Worm (Caenorhabditis elegans) whole organism, L1 larva: ENCODE data around the gene Y73B6BL.47.

Source experiments
- alr-1 ChIP-seq: fragments of 200-800 bp; sonication (Bioruptor generic); optimal IDR thresholded peaks from 2 replicates; lab custom pipeline; 2018; ENCODE audit warnings: borderline replicate concordance, mild to moderate bottlenecking, missing genetic modification characterization, missing compliant biosample characterization
- ceh-88 ChIP-seq: fragments of 200-800 bp; sonication (Bioruptor generic); IDR thresholded peaks from 2 replicates; pipeline ENCODE4 v1.3.6; 2022; ENCODE audit warnings: missing genetic modification characterization, missing compliant biosample characterization
- efl-1 ChIP-seq, 4 experiments: fragments of 150-350 bp; optimal IDR thresholded peaks in 3 of 4; peaks in 1 of 4; 1 replicate in 1 of 4; 2 replicates in 3 of 4; lab custom pipeline; 2014; ENCODE audit warnings: missing biosample characterization in 2 of 4, missing genetic modification characterization in 2 of 4, missing genetic modification reagents in 2 of 4
- fkh-10 ChIP-seq: sonication (generic microtip); optimal IDR thresholded peaks from 2 replicates; lab custom pipeline; 2017; ENCODE audit warnings: missing biosample characterization, missing genetic modification reagents, missing genetic modification characterization
- lin-13 ChIP-seq: fragments of 150-350 bp; optimal IDR thresholded peaks from 2 replicates; lab custom pipeline; 2014; ENCODE audit warnings: missing biosample characterization, missing genetic modification reagents, missing genetic modification characterization
- nhr-12 ChIP-seq: sonication (generic microtip); optimal IDR thresholded peaks from 2 replicates; lab custom pipeline; 2017; ENCODE audit warnings: missing biosample characterization, missing genetic modification characterization
- nhr-76 ChIP-seq: sonication (generic microtip); optimal IDR thresholded peaks from 2 replicates; lab custom pipeline; 2017; ENCODE audit warnings: missing biosample characterization, missing genetic modification characterization

ce11 chrIV:6377335-6378069, 15.7 kb downstream of the Y73B6BL.47 start:
- TF ChIP-seq ceh-88 (GFP tag; lab: Robert Waterston, UW) = no peak
- TF ChIP-seq efl-1 (optimal IDR thresholded peaks at IDR 0.05; lab: Kevin White, UChicago) = no peak
- TF ChIP-seq efl-1 (GFP tag; optimal IDR thresholded peaks at IDR 0.05 in 1 of 2; lab: Kevin White, UChicago) = no peak
- TF ChIP-seq fkh-10 (GFP tag; lab: Kevin White, UChicago) = no peak
- TF ChIP-seq nhr-12 (tag; lab: Kevin White, UChicago) = no peak
- no peak for TF ChIP-seq lin-13 (GFP tag; lab: Kevin White, UChicago)
- TF ChIP-seq nhr-76 (tag; lab: Kevin White, UChicago) = no peak
- no peak for TF ChIP-seq alr-1 (tag; lab: Kevin White, UChicago)
